Worm (Caenorhabditis elegans) whole organism, young adult: Measurements from ENCODE around the gene rsp-1.

Experiments used
- B0019.2 ChIP-seq: fragments of 200-800 bp; sonication (Bioruptor generic); conservative IDR thresholded peaks from 2 replicates; pipeline ENCODE4 v1.3.6; 2022; ENCODE audit warnings: missing genetic modification reagents, missing genetic modification characterization, missing compliant biosample characterization
- B0261.1 ChIP-seq: sonication (generic microtip); optimal IDR thresholded peaks from 2 replicates; lab custom pipeline; 2016; ENCODE audit warnings: mild to moderate bottlenecking, missing genetic modification characterization, moderate library complexity, missing compliant biosample characterization
- F37B4.10 ChIP-seq: fragments of 200-800 bp; sonication (Bioruptor generic); IDR thresholded peaks from 2 replicates; pipeline ENCODE4 v1.3.6; 2022; ENCODE audit warnings: missing genetic modification characterization, missing compliant biosample characterization
- F57A8.1 ChIP-seq: fragments of 200-800 bp; sonication (Bioruptor generic); optimal IDR thresholded peaks from 2 replicates; lab custom pipeline; 2018; ENCODE audit warnings: mild to moderate bottlenecking, missing genetic modification characterization, moderate library complexity, missing compliant biosample characterization
- F57C9.4 ChIP-seq: sonication (generic microtip); optimal IDR thresholded peaks from 2 replicates; lab custom pipeline; 2017; ENCODE audit warnings: mild to moderate bottlenecking, missing genetic modification characterization, missing compliant biosample characterization
- T26A5.8 ChIP-seq: sonication (generic microtip); optimal IDR thresholded peaks from 2 replicates; lab custom pipeline; 2016; ENCODE audit warnings: missing genetic modification characterization, missing compliant biosample characterization
- Y67H2A.10 ChIP-seq: fragments of 200-800 bp; sonication (Bioruptor generic); conservative IDR thresholded peaks from 2 replicates; pipeline ENCODE4 v1.3.6; 2022; ENCODE audit warnings: missing genetic modification reagents, missing genetic modification characterization, missing compliant biosample characterization
- aptf-3 ChIP-seq: fragments of 200-800 bp; sonication (Bioruptor generic); IDR thresholded peaks from 2 replicates; pipeline ENCODE4 v1.3.6; 2022; ENCODE audit warnings: missing genetic modification characterization, missing compliant biosample characterization
- atf-7 ChIP-seq: sonication (generic microtip); optimal IDR thresholded peaks from 2 replicates; lab custom pipeline; 2017; ENCODE audit warnings: mild to moderate bottlenecking, missing genetic modification characterization, missing compliant biosample characterization
- athp-1 ChIP-seq: sonication (generic microtip); optimal IDR thresholded peaks from 2 replicates; lab custom pipeline; 2017; ENCODE audit warnings: mild to moderate bottlenecking, missing genetic modification characterization, missing compliant biosample characterization
- attf-6 ChIP-seq: fragments of 200-800 bp; sonication (Bioruptor generic); IDR thresholded peaks from 2 replicates; pipeline ENCODE4 v1.3.6; 2022; ENCODE audit warnings: missing genetic modification reagents, missing genetic modification characterization, missing compliant biosample characterization
- bed-1 ChIP-seq: fragments of 200-800 bp; sonication (Bioruptor generic); IDR thresholded peaks from 2 replicates; pipeline ENCODE4 v1.3.6; 2022; ENCODE audit warnings: missing genetic modification reagents, missing genetic modification characterization, missing compliant biosample characterization
- ccch-3 ChIP-seq: fragments of 200-800 bp; sonication (Bioruptor generic); optimal IDR thresholded peaks from 2 replicates; lab custom pipeline; 2018; ENCODE audit warnings: mild to moderate bottlenecking, missing genetic modification characterization, missing compliant biosample characterization
- ceh-100 ChIP-seq: fragments of 200-800 bp; sonication (Bioruptor generic); IDR thresholded peaks from 2 replicates; pipeline ENCODE4 v1.3.6; 2022; ENCODE audit warnings: missing genetic modification reagents, missing genetic modification characterization, missing compliant biosample characterization
- ceh-40 ChIP-seq: fragments of 200-800 bp; sonication (Bioruptor generic); IDR thresholded peaks from 2 replicates; pipeline ENCODE4 v1.3.6; 2022; ENCODE audit warnings: missing genetic modification characterization, missing compliant biosample characterization
- ceh-58 ChIP-seq: fragments of 200-800 bp; sonication (Bioruptor generic); IDR thresholded peaks from 2 replicates; pipeline ENCODE4 v1.3.6; 2022; ENCODE audit warnings: missing genetic modification characterization, missing compliant biosample characterization
- die-1 ChIP-seq: sonication (generic microtip); optimal IDR thresholded peaks from 2 replicates; lab custom pipeline; 2016; ENCODE audit warnings: missing genotype, mild to moderate bottlenecking, missing genetic modification characterization, missing compliant biosample characterization
- dpff-1 ChIP-seq: sonication (generic microtip); optimal IDR thresholded peaks from 2 replicates; lab custom pipeline; 2017; ENCODE audit warnings: mild to moderate bottlenecking, missing genetic modification characterization, missing compliant biosample characterization
- efl-1 ChIP-seq: fragments of 150-350 bp; optimal IDR thresholded peaks from 2 replicates; lab custom pipeline; 2014; ENCODE audit warnings: missing biosample characterization, missing genetic modification reagents, missing genetic modification characterization
- egl-18 ChIP-seq: fragments of 200-800 bp; sonication (Bioruptor generic); IDR thresholded peaks from 2 replicates; pipeline ENCODE4 v1.3.6; 2022; ENCODE audit warnings: missing genetic modification reagents, missing genetic modification characterization, missing compliant biosample characterization
- ekl-4 ChIP-seq: fragments of 200-800 bp; sonication (Bioruptor generic); IDR thresholded peaks from 2 replicates; pipeline ENCODE4 v1.3.6; 2022; ENCODE audit warnings: missing genetic modification reagents, missing genetic modification characterization, missing compliant biosample characterization
- fkh-3 ChIP-seq: sonication (generic microtip); optimal IDR thresholded peaks from 2 replicates; lab custom pipeline; 2016; ENCODE audit warnings: mild to moderate bottlenecking, missing genetic modification characterization, missing compliant biosample characterization
- gei-17 ChIP-seq: fragments of 200-800 bp; sonication (Bioruptor generic); optimal IDR thresholded peaks from 2 replicates; lab custom pipeline; 2018; ENCODE audit warnings: mild to moderate bottlenecking, missing genetic modification characterization, missing compliant biosample characterization
- him-1 ChIP-seq: sonication (generic microtip); optimal IDR thresholded peaks from 2 replicates; lab custom pipeline; 2016; ENCODE audit warnings: missing genotype, missing genetic modification reagents, missing genetic modification characterization, missing compliant biosample characterization
- hrde-1 ChIP-seq: sonication (generic microtip); optimal IDR thresholded peaks from 2 replicates; lab custom pipeline; 2016; ENCODE audit warnings: missing genetic modification characterization, mild to moderate bottlenecking, missing compliant biosample characterization, moderate library complexity, missing genotype, missing genetic modification reagents, borderline replicate concordance
- lag-1 ChIP-seq: fragments of 200-800 bp; sonication (Bioruptor generic); IDR thresholded peaks from 2 replicates; pipeline ENCODE4 v1.3.6; 2022; ENCODE audit warnings: missing genetic modification reagents, missing genetic modification characterization, missing compliant biosample characterization
- let-607 ChIP-seq, 2 experiments: fragments of 200-800 bp in 1 of 2; sonication (Bioruptor generic) in 1 of 2; sonication (generic microtip) in 1 of 2; optimal IDR thresholded peaks; 2 replicates each; lab custom pipeline; 2016 to 2018; ENCODE audit warnings: mild to moderate bottlenecking in 2 of 2, missing compliant biosample characterization in 2 of 2, missing genetic modification characterization in 2 of 2, moderate library complexity in 2 of 2, missing genotype in 1 of 2
- lin-35 ChIP-seq, 3 experiments: fragments of 150-350 bp in 2 of 3; sonication (generic microtip) in 1 of 3; optimal IDR thresholded peaks; 2 replicates each; lab custom pipeline; 2014 to 2018; ENCODE audit warnings: missing biosample characterization in 3 of 3, missing genetic modification characterization in 3 of 3, missing genetic modification reagents in 3 of 3
- madf-10 ChIP-seq: sonication (generic microtip); optimal IDR thresholded peaks from 2 replicates; lab custom pipeline; 2016; ENCODE audit warnings: mild to moderate bottlenecking, missing genetic modification characterization, missing compliant biosample characterization
- madf-3 ChIP-seq: fragments of 200-800 bp; sonication (Bioruptor generic); IDR thresholded peaks from 2 replicates; pipeline ENCODE4 v1.3.6; 2022; ENCODE audit warnings: missing genetic modification reagents, missing genetic modification characterization, missing compliant biosample characterization
- mes-4 ChIP-seq: sonication (generic microtip); optimal IDR thresholded peaks from 2 replicates; lab custom pipeline; 2016; ENCODE audit warnings: missing genotype, missing genetic modification characterization, missing compliant biosample characterization
- nfya-1 ChIP-seq: sonication (generic microtip); optimal IDR thresholded peaks from 2 replicates; lab custom pipeline; 2017; ENCODE audit warnings: antibody characterized with exemption, missing compliant biosample characterization, missing genetic modification characterization, borderline replicate concordance; ENCODE audit not compliant: insufficient read depth
- nfyb-1 ChIP-seq: fragments of 200-800 bp; sonication (Bioruptor generic); IDR thresholded peaks from 2 replicates; pipeline ENCODE4 v1.3.6; 2022; ENCODE audit warnings: missing genetic modification reagents, missing genetic modification characterization, missing compliant biosample characterization
- nhr-179 ChIP-seq: sonication (generic microtip); optimal IDR thresholded peaks from 2 replicates; lab custom pipeline; 2016; ENCODE audit warnings: mild to moderate bottlenecking, missing genetic modification characterization, missing compliant biosample characterization
- nhr-80 ChIP-seq: sonication (generic microtip); optimal IDR thresholded peaks from 2 replicates; lab custom pipeline; 2016; ENCODE audit warnings: missing genetic modification characterization, missing compliant biosample characterization
- pbrm-1 ChIP-seq: fragments of 200-800 bp; sonication (Bioruptor generic); IDR thresholded peaks from 2 replicates; pipeline ENCODE4 v1.3.6; 2022; ENCODE audit warnings: missing genetic modification reagents, missing genetic modification characterization, missing compliant biosample characterization
- rcor-1 ChIP-seq: fragments of 200-800 bp; sonication (Bioruptor generic); IDR thresholded peaks from 2 replicates; pipeline ENCODE4 v1.3.6; 2022; ENCODE audit warnings: missing genetic modification reagents, missing genetic modification characterization, missing compliant biosample characterization
- rec-8 ChIP-seq, 2 experiments: sonication (generic microtip); optimal IDR thresholded peaks; 2 replicates each; lab custom pipeline; 2016; ENCODE audit warnings: mild to moderate bottlenecking in 2 of 2, missing genetic modification characterization in 2 of 2, missing genetic modification reagents in 2 of 2, missing genotype in 2 of 2, missing biosample characterization in 1 of 2, missing compliant biosample characterization in 1 of 2, moderate library complexity in 1 of 2
- repo-1 ChIP-seq: sonication (generic microtip); optimal IDR thresholded peaks from 2 replicates; lab custom pipeline; 2017; ENCODE audit warnings: mild to moderate bottlenecking, missing genetic modification characterization, missing compliant biosample characterization
- rpc-1 ChIP-seq, 2 experiments: fragments of 150-350 bp in 1 of 2; sonication (generic microtip) in 1 of 2; optimal IDR thresholded peaks; 2 replicates each; lab custom pipeline; 2014 to 2018; ENCODE audit warnings: missing biosample characterization in 1 of 2, missing genetic modification characterization in 1 of 2, missing genetic modification reagents in 1 of 2, missing genotype in 1 of 2
- sdz-38 ChIP-seq: sonication (generic microtip); optimal IDR thresholded peaks from 2 replicates; lab custom pipeline; 2016; ENCODE audit warnings: missing genotype, missing genetic modification characterization, missing compliant biosample characterization
- sptf-2 ChIP-seq: fragments of 200-800 bp; sonication (Bioruptor generic); optimal IDR thresholded peaks from 2 replicates; lab custom pipeline; 2018; ENCODE audit warnings: mild to moderate bottlenecking, missing genetic modification characterization, missing compliant biosample characterization
- tbp1 ChIP-seq: fragments of 200-800 bp; sonication (Bioruptor generic); optimal IDR thresholded peaks from 2 replicates; lab custom pipeline; 2018; ENCODE audit warnings: mild to moderate bottlenecking, missing genetic modification characterization, missing compliant biosample characterization
- tlf-1 ChIP-seq: fragments of 200-800 bp; sonication (Bioruptor generic); optimal IDR thresholded peaks from 2 replicates; lab custom pipeline; 2018; ENCODE audit warnings: mild to moderate bottlenecking, missing genetic modification characterization, missing compliant biosample characterization
- unc-62 ChIP-seq: fragments of 150-350 bp; optimal IDR thresholded peaks from 2 replicates; lab custom pipeline; 2014; ENCODE audit warnings: missing biosample characterization, missing genetic modification reagents, missing genetic modification characterization
- zim-3 ChIP-seq: sonication (generic microtip); optimal IDR thresholded peaks from 2 replicates; lab custom pipeline; 2017; ENCODE audit warnings: mild to moderate bottlenecking, missing genetic modification characterization, moderate library complexity, missing compliant biosample characterization
- ztf-18 ChIP-seq: sonication (generic microtip); optimal IDR thresholded peaks from 2 replicates; lab custom pipeline; 2016; ENCODE audit warnings: missing genotype, mild to moderate bottlenecking, missing genetic modification characterization, missing compliant biosample characterization
- ztf-28 ChIP-seq: fragments of 200-800 bp; sonication (Bioruptor generic); IDR thresholded peaks from 2 replicates; pipeline ENCODE4 v1.3.6; 2022; ENCODE audit warnings: missing genetic modification reagents, missing genetic modification characterization, missing compliant biosample characterization
- ztf-6 ChIP-seq: fragments of 200-800 bp; sonication (Bioruptor generic); IDR thresholded peaks from 2 replicates; pipeline ENCODE4 v1.3.6; 2022; ENCODE audit warnings: missing genetic modification reagents, missing genetic modification characterization, missing compliant biosample characterization

The rsp-1 gene

DNA sequence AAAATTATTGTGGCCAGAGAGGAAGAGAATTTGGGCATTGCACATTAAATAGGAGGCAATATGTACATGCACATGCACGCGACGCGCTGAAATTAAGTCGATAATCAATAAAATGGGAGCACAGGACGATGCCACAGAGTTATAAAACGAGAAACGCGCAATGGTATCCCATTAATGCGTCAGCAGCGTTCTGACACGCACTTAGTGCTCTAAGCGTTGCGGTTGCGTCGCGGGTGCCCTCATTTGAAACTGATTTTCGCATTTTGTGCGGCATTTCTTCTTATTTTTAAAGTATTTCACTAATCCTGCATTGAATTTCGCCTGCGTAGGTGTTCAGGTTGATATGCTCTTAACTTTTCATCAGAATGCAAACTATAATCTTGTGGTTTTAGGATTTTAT is at the start of gene rsp-1 (continued):
- TF ChIP-seq let-607 (tag; optimal IDR thresholded peaks at IDR 0.05; lab: Kevin White, UChicago) = peak; percentile 54 to 73
- TF ChIP-seq egl-18 (GFP tag; lab: Robert Waterston, UW) = 0 out of 2 replicates have a peak, but pooled peaks have one; percentile 30
- peak; percentile 43 for TF ChIP-seq gei-17
- no peak for TF ChIP-seq him-1 (tag; lab: Kevin White, UChicago)
- no peak for TF ChIP-seq rec-8 (tag; optimal IDR thresholded peaks at IDR 0.05; lab: Kevin White, UChicago)
- TF ChIP-seq bed-1 = no peak
- no peak for TF ChIP-seq F57C9.4 (tag; lab: Kevin White, UChicago)
- peak; percentile 69 for TF ChIP-seq repo-1
- 0 out of 2 replicates have a peak, but pooled peaks have one; percentile 48 for TF ChIP-seq lag-1 (GFP tag; lab: Robert Waterston, UW)
- peak; percentile 60 for TF ChIP-seq efl-1
- TF ChIP-seq sptf-2 (GFP tag; lab: Kevin White, UChicago) = peak; percentile 4
- TF ChIP-seq nfyb-1 = peak; percentile 86
- TF ChIP-seq tlf-1 = peak; percentile 87
- TF ChIP-seq nhr-179 (tag; lab: Kevin White, UChicago) = no peak
- TF ChIP-seq ztf-28 (GFP tag; lab: Robert Waterston, UW) = 0 out of 2 replicates have a peak, but pooled peaks have one; percentile 49
- TF ChIP-seq dpff-1 = no peak
- peak; percentile 12 for TF ChIP-seq B0261.1
- TF ChIP-seq nfya-1 (tag; lab: Kevin White, UChicago) = no peak
- TF ChIP-seq ztf-6 (GFP tag; lab: Robert Waterston, UW) = 0 out of 2 replicates have a peak, but pooled peaks have one; percentile 26
- TF ChIP-seq ceh-40 (GFP tag; lab: Robert Waterston, UW) = no peak
- peak; percentile 88 for TF ChIP-seq rcor-1 (GFP tag; lab: Robert Waterston, UW)
- TF ChIP-seq die-1 (tag; lab: Kevin White, UChicago) = peak; percentile 11
- TF ChIP-seq athp-1 = peak; percentile 82
- peak; percentile 91 for TF ChIP-seq pbrm-1
- TF ChIP-seq F57A8.1 (GFP tag; lab: Kevin White, UChicago) = no peak
- TF ChIP-seq sdz-38 = no peak
- no peak for TF ChIP-seq ceh-58 (GFP tag; lab: Robert Waterston, UW)
- peak in 2 of 3 experiments; percentile 74 to 93 for TF ChIP-seq lin-35 (GFP tag; optimal IDR thresholded peaks at IDR 0.05; lab: Kevin White, UChicago)
- no peak for TF ChIP-seq rpc-1 (optimal IDR thresholded peaks at IDR 0.05; lab: Kevin White, UChicago)
- TF ChIP-seq rpc-1 (tag; optimal IDR thresholded peaks at IDR 0.05; lab: Kevin White, UChicago) = no peak
- TF ChIP-seq F37B4.10 (GFP tag; lab: Robert Waterston, UW) = no peak
- TF ChIP-seq ztf-18 (tag; lab: Kevin White, UChicago) = peak; percentile 99
- peak; percentile 36 for TF ChIP-seq hrde-1 (tag; lab: Kevin White, UChicago)
- TF ChIP-seq ceh-100 (GFP tag; lab: Robert Waterston, UW) = peak; percentile 78
- TF ChIP-seq madf-10 = peak; percentile 80
- TF ChIP-seq attf-6 (GFP tag; lab: Robert Waterston, UW) = no peak; the same call in 1 of the 2 replicates
- TF ChIP-seq fkh-3 = no peak
- TF ChIP-seq madf-3 (GFP tag; lab: Robert Waterston, UW) = peak; percentile 100
- TF ChIP-seq mes-4 = no peak
- TF ChIP-seq T26A5.8 (tag; lab: Kevin White, UChicago) = no peak
- TF ChIP-seq atf-7 = peak; percentile 66
- peak; percentile 72 for TF ChIP-seq tbp1 (GFP tag; lab: Kevin White, UChicago)
- no peak for TF ChIP-seq aptf-3 (GFP tag; lab: Robert Waterston, UW)
- TF ChIP-seq B0019.2 (GFP tag; lab: Robert Waterston, UW) = peak; percentile 67; the same call in 1 of the 2 replicates
- TF ChIP-seq zim-3 = no peak
- TF ChIP-seq nhr-80 = peak; percentile 95
- TF ChIP-seq ccch-3 (GFP tag; lab: Kevin White, UChicago) = no peak
- peak; percentile 81 for TF ChIP-seq Y67H2A.10 (GFP tag; lab: Robert Waterston, UW)
- peak; percentile 94 for TF ChIP-seq ekl-4 (GFP tag; lab: Robert Waterston, UW)
- TF ChIP-seq unc-62 (GFP tag; lab: Kevin White, UChicago) = no peak
